Worm (Caenorhabditis elegans) whole organism, L4 larva: ENCODE results near the gene srh-236.
A peak's percentile ranks its signal among the peaks of the same experiment; 100 is the strongest.
"Not testable (repeated sequence)": the region's sequence is repeated elsewhere in the genome, so short reads cannot be mapped to it uniquely, and the experiment has no call there.

Source experiments
- F10B5.3 ChIP-seq: sonication (generic microtip); optimal IDR thresholded peaks from 2 replicates; lab custom pipeline; 2016; ENCODE audit warnings: mild to moderate bottlenecking, missing genetic modification characterization, missing compliant biosample characterization
- F26F4.8 ChIP-seq: fragments of 200-800 bp; sonication (Bioruptor generic); conservative IDR thresholded peaks from 2 replicates; pipeline ENCODE4 v1.3.6; 2022; ENCODE audit warnings: missing genetic modification characterization, missing compliant biosample characterization
- T20F7.1 ChIP-seq: fragments of 200-800 bp; sonication (Bioruptor generic); optimal IDR thresholded peaks from 2 replicates; lab custom pipeline; 2018; ENCODE audit warnings: mild to moderate bottlenecking, missing genetic modification characterization, missing compliant biosample characterization
- ZK546.5 ChIP-seq, 2 experiments: sonication (generic microtip); optimal IDR thresholded peaks; 2 replicates each; lab custom pipeline; 2017; ENCODE audit warnings: missing biosample characterization in 2 of 2, missing genetic modification characterization in 2 of 2
- dmd-6 ChIP-seq: fragments of 200-800 bp; sonication (Bioruptor generic); IDR thresholded peaks from 2 replicates; pipeline ENCODE4 v1.3.6; 2022; ENCODE audit warnings: missing genetic modification reagents, missing genetic modification characterization, missing compliant biosample characterization
- dmd-8 ChIP-seq: fragments of 200-800 bp; sonication (Bioruptor generic); IDR thresholded peaks from 2 replicates; pipeline ENCODE4 v1.3.6; 2022; ENCODE audit warnings: missing genetic modification characterization, missing compliant biosample characterization
- dmd-9 ChIP-seq: fragments of 200-800 bp; sonication (Bioruptor generic); IDR thresholded peaks from 2 replicates; pipeline ENCODE4 v1.3.6; 2022; ENCODE audit warnings: missing genetic modification reagents, missing genetic modification characterization, missing compliant biosample characterization
- duxl-1 ChIP-seq: sonication (generic microtip); optimal IDR thresholded peaks from 2 replicates; lab custom pipeline; 2016; ENCODE audit warnings: mild to moderate bottlenecking, missing genetic modification characterization, moderate library complexity, missing compliant biosample characterization; ENCODE audit not compliant: poor library complexity
- lim-7 ChIP-seq: fragments of 200-800 bp; sonication (Bioruptor generic); IDR thresholded peaks from 2 replicates; pipeline ENCODE4 v1.3.6; 2022; ENCODE audit warnings: missing genetic modification characterization, missing compliant biosample characterization
- lin-15B ChIP-seq: fragments of 150-350 bp; sonication (generic microtip); optimal IDR thresholded peaks from 3 replicates; lab custom pipeline; 2014; ENCODE audit warnings: missing biosample characterization, missing genetic modification characterization
- madf-9 ChIP-seq: fragments of 200-800 bp; sonication (Bioruptor generic); conservative IDR thresholded peaks from 2 replicates; pipeline ENCODE4 v1.3.6; 2022; ENCODE audit warnings: missing genetic modification reagents, missing genetic modification characterization, missing compliant biosample characterization
- mep-1 ChIP-seq: fragments of 150-350 bp; sonication (generic microtip); optimal IDR thresholded peaks from 3 replicates; lab custom pipeline; 2014; ENCODE audit warnings: missing biosample characterization, missing genetic modification characterization
- mes-2 ChIP-seq: sonication (generic microtip); optimal IDR thresholded peaks from 2 replicates; lab custom pipeline; 2016; ENCODE audit warnings: missing genotype, mild to moderate bottlenecking, missing genetic modification characterization, missing compliant biosample characterization; ENCODE audit not compliant: poor library complexity, severe bottlenecking
- mxl-2 ChIP-seq: fragments of 200-800 bp; sonication (Bioruptor generic); conservative IDR thresholded peaks from 2 replicates; pipeline ENCODE4 v1.3.6; 2022; ENCODE audit warnings: missing genetic modification reagents, missing genetic modification characterization, missing compliant biosample characterization
- mxl-3 ChIP-seq: fragments of 200-800 bp; sonication (Bioruptor generic); optimal IDR thresholded peaks from 2 replicates; lab custom pipeline; 2018; ENCODE audit warnings: mild to moderate bottlenecking, missing genetic modification characterization, missing compliant biosample characterization
- nhr-6 ChIP-seq: fragments of 150-350 bp; optimal IDR thresholded peaks from 2 replicates; lab custom pipeline; 2014; ENCODE audit warnings: missing biosample characterization, missing genetic modification characterization
- pqm-1 ChIP-seq: sonication (generic microtip); optimal IDR thresholded peaks from 2 replicates; lab custom pipeline; 2017; ENCODE audit warnings: missing biosample characterization, missing genetic modification characterization
- set-16 ChIP-seq: fragments of 200-800 bp; sonication (Bioruptor generic); IDR thresholded peaks from 2 replicates; pipeline ENCODE4 v1.3.6; 2022; ENCODE audit warnings: missing genetic modification reagents, missing genetic modification characterization, missing compliant biosample characterization
- unc-62 ChIP-seq, 3 experiments: fragments of 150-350 bp in 1 of 3; sonication (generic microtip); optimal IDR thresholded peaks in 2 of 3; peaks in 1 of 3; 1 replicate in 1 of 3; 2 replicates in 2 of 3; lab custom pipeline; 2014 to 2017; ENCODE audit warnings: missing biosample characterization in 3 of 3, missing genetic modification characterization in 3 of 3, missing genetic modification reagents in 3 of 3, missing genotype in 1 of 3
- zfp-2 ChIP-seq: sonication (generic microtip); optimal IDR thresholded peaks from 2 replicates; lab custom pipeline; 2016; ENCODE audit warnings: mild to moderate bottlenecking, missing genetic modification characterization, missing compliant biosample characterization

The srh-236 gene

DNA sequence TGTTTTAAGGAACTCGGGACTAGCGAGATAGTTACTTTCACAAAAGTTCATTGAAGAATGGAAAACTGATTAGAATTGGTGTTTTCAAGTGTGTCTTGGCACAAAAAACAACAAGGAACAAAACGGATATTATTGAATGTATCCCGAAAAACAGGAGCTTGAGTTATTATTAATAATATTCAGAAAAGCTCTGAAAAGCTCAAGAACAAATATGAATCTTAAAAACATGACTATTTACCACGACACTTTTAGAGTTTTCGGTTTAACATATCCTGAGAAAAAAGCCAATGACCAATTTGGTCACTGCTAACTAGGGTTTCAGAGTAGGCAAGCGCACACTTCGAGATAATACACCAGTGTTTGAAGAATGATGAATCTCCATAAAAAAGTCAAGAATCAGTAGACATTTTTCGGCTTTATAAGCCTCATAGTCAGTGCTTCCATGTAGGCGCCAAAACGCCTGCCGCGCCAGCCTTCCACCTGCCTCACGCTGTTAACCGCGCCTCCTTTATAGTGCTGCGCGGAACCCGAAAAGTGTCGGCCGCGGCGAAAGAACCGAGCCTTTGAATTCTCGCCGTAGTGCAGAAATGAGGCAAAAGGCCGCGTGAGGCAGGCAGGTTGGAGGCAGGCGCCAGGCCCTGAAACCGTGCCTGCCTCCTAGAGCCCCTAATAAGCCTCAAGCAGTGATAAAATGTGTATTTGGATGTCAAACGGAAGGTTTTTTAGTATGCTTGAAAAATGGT, at the start of gene srh-236:
TSS of gene srh-236 (minus strand) at position 51 of the 743 bp plus-strand sequence.
- TF ChIP-seq set-16 (GFP tag; lab: Robert Waterston, UW) (peak; percentile 86), dmd-6 (no peak)

- TF ChIP-seq F10B5.3 (tag; lab: Kevin White, UChicago) (no peak), lim-7 (GFP tag; lab: Robert Waterston, UW) (0 out of 2 replicates have a peak, but pooled peaks have one; percentile 37)
Observed at ce11 chrV:17261385-17261784, 49.5 kb upstream of the srh-236 start.

ce11 chrV:17258868-17259267, 47.0 kb upstream of the srh-236 start, which contains the start of gene fbxa-85:
Gene fbxa-85, plus strand, starts transcription at chrV:17259168.
- TF ChIP-seq unc-62 (GFP tag; optimal IDR thresholded peaks at IDR 0.05 in 1 of 2; lab: Kevin White, UChicago): peak in 1 of 2 experiments; percentile 72
- no peak for TF ChIP-seq unc-62 (tag; optimal IDR thresholded peaks at IDR 0.05; lab: Kevin White, UChicago)
- no peak for TF ChIP-seq mep-1 (tag; lab: Kevin White, UChicago)

DNA sequence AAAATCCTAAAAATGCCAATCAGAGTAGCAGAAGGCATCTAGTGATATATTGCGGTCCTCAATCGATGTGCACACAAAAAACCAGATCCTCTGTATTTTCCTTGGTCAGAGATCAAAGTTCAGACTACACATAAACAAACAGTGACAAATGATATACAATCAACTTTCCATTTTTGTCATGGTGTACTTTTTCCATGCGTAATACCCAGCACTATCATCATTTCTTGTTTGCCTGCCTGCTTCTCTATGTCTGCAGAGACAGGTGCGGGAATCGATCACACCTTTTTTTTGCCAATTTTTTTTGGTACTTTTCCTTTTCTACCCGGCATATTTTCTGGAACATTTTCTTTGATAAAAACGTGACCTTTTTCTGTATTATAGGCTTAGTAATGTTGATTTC, 46.4 kb upstream of the srh-236 start:
- TF ChIP-seq madf-9 (GFP tag; lab: Robert Waterston, UW): no peak
- peak in 1 of 2 experiments; percentile 1 for TF ChIP-seq unc-62 (GFP tag; optimal IDR thresholded peaks at IDR 0.05 in 1 of 2; lab: Kevin White, UChicago)
- TF ChIP-seq unc-62 (tag; optimal IDR thresholded peaks at IDR 0.05; lab: Kevin White, UChicago): no peak
- TF ChIP-seq pqm-1 (tag; lab: Kevin White, UChicago): peak; percentile 32
- peak; percentile 64 for TF ChIP-seq duxl-1

ce11 chrV:17257637-17258036, 45.8 kb upstream of the srh-236 start:
- TF ChIP-seq ZK546.5 (tag; optimal IDR thresholded peaks at IDR 0.05; lab: Kevin White, UChicago) (no peak), set-16 (GFP tag; lab: Robert Waterston, UW) (peak; percentile 59; the same call in 1 of the 2 replicates)

DNA sequence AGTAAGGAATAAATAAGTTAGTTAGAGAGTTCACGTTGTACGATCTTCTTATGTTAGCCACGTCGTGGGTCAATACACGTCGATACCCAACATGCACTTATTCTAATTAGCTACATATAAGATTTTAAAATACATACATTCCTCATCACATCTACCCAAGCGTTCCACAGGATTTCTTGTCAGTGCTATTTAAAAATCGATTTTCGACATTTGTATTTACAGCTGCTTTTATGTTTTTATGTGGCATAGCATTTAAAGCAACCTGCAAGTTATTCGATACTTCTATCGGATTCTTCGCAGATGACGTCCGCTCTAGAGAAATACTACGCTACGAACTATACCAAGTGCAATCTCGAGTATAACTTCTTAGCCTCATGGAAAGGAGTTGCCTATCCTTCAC, 43.6 kb upstream of the srh-236 start, which contains the start of gene srh-115:
TSS of gene srh-115 (plus strand) at position 301 of the 400 bp plus-strand sequence.
- no peak for TF ChIP-seq mes-2 (tag; lab: Kevin White, UChicago)
- TF ChIP-seq F26F4.8 (GFP tag; lab: Robert Waterston, UW): no peak
- no peak for TF ChIP-seq nhr-6 (tag; lab: Kevin White, UChicago)
- TF ChIP-seq dmd-9 (GFP tag; lab: Robert Waterston, UW): no peak
- no peak for TF ChIP-seq lin-15B (tag; lab: Kevin White, UChicago)
- TF ChIP-seq mxl-2 (GFP tag; lab: Robert Waterston, UW): no peak
- no peak for TF ChIP-seq mxl-3

DNA sequence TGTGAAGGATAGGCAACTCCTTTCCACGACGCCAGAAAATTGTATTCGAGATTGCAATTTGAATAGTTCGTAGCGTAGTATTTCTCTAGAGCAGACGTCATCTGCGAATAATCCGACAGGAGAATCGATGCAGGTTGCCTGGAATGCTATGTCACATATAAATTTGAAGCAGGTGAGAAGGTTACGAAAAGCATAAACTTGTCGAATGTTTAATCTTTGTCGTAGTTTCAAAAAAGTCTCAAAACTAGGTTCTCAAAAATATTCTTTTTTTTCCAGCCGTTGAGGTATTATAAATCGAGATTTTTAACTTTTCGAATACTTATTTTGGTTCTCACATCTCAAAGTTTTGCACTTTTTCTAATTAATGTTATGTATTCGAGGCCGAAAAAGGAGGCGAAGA, 43.2 kb upstream of the srh-236 start, which contains the start of gene srh-116:
TSS of gene srh-116 (minus strand) at position 101 of the 400 bp plus-strand sequence.
- TF ChIP-seq mxl-3; dmd-8 (GFP tag; lab: Robert Waterston, UW); T20F7.1 (GFP tag; lab: Kevin White, UChicago): not testable (repeated sequence)

DNA sequence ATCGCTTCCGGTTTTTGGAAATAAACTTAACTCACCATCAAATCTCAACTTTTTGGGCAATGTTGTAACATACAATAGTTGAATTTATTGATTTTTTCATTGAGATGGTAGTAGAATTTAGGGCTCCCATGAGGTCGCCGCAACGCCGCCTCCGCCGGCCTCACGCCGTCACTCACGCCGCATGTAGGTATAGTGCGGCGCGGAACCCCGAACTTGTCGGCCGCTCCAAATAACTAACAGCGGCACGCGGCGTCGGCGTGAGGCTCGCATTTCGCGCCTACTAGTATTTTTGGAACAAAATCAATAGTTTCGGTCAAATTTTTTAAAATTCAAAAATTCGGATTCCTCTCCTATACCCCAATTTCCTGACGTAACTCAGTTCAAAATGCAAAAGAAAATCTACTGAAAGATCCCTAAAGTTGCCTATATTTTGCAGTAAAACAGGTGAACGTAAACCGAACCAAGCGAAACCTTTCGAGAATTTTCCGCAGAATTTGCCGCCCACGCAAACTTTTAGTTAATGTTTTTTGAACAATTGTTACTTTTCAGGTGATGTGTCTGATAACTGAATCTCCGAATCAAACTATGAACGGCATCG, 39.6 kb upstream of the srh-236 start, which contains the start of gene Y61B8A.6:
TSS of gene Y61B8A.6 (plus strand) at position 548 of the 598 bp plus-strand sequence.
- TF ChIP-seq set-16 (GFP tag; lab: Robert Waterston, UW): peak; percentile 73
- TF ChIP-seq mxl-2 (GFP tag; lab: Robert Waterston, UW): no peak
- TF ChIP-seq zfp-2 (tag; lab: Kevin White, UChicago): no peak
- TF ChIP-seq, all 104 proteins: peak for 1
